Fruit fly (Drosophila melanogaster): ENCODE data around the gene CG15570.

The CG15570 gene

dm6 chrX:4217870-4218269, at the start of gene CG15570:
Gene CG15570, plus strand, starts transcription at chrX:4218170.
- TF ChIP-seq h (optimal IDR thresholded peaks at IDR 0.05) (no peak), psq (optimal IDR thresholded peaks at IDR 0.05) (no peak)

dm6 chrX:4170492-4170891, 47.5 kb upstream of the CG15570 start:
- TF ChIP-seq insv (optimal IDR thresholded peaks at IDR 0.05) (no peak), Sin3A (optimal IDR thresholded peaks at IDR 0.05) (no peak), psq (optimal IDR thresholded peaks at IDR 0.05) (no peak), ttk (optimal IDR thresholded peaks at IDR 0.05) (no peak), Myc (optimal IDR thresholded peaks at IDR 0.05) (no peak), h (optimal IDR thresholded peaks at IDR 0.05) (no peak)

DNA sequence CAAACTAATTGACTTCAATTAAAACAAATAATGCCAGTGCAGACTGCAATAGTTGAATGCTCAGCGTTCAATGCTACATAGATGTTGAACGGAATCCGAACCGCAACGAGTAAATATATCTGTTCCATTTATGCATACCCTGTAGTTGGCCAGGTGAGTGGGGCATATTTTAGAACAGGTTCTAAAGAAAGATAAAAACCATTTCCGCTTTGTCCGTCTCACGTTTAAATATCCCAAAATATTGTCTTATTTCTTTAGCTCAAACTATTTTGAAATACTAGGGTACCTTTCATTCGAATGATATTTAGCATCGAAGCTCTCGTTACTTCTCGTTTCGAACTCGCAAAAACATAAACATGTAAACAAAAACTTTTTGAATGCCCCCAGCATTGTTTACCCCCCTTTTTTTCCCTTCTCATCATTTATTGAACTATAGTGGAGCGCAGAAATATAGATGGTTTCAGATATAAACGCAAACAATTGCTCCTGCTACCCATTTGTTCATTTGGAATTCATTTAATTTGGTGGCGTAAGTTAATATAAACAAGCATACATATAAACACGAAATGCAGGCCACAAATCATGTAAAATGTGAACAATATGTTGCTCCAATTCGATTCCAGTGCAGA, 45.7 kb upstream of the CG15570 start:
- no peak for TF ChIP-seq ttk (optimal IDR thresholded peaks at IDR 0.05)

DNA sequence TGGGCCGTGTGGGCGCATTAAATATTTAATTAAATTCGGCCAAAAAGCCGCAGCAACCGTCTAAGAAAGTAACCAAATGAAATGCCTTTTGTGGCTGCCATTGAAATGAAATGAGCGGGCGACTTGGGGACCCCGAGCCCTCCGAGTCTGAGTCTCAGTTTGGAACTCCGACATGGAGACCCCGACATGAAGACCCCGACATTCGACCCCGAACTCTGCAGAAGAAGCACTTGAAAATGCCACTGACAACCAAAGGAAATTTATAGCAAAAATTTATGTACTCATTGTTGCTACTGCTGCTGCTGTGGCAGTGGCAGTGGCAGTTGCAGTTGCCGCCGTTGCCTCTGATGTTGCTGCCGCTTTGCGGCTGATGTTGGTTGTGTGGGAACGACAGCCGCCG, 44.6 kb upstream of the CG15570 start:
- TF ChIP-seq Sin3A (optimal IDR thresholded peaks at IDR 0.05) (no peak), psq (optimal IDR thresholded peaks at IDR 0.05) (no peak), Myc (optimal IDR thresholded peaks at IDR 0.05) (no peak), ttk (optimal IDR thresholded peaks at IDR 0.05) (no peak)

DNA sequence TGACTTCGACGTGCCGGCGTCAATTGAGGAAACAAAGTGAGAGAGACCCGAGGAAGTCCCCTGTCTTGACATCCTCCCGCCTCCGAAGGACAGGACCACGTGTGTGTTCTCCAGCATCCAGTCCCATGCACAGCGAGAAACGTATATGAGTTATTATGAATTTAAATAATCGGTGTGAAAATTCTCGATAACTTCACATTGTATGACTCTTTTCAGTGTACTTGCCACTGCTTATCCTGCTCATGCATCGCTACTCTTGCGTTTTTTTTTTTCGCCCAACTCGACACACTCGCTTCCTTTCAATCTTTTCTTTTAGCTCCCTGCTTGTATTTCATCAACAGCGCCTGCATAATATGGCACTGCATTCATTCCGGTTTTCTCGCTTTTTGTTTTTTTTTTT, 42.2 kb upstream of the CG15570 start:
- TF ChIP-seq Myc (optimal IDR thresholded peaks at IDR 0.05) (no peak), insv (optimal IDR thresholded peaks at IDR 0.05) (no peak), psq (optimal IDR thresholded peaks at IDR 0.05) (no peak), ttk (optimal IDR thresholded peaks at IDR 0.05) (no peak), h (optimal IDR thresholded peaks at IDR 0.05) (no peak), Sin3A (optimal IDR thresholded peaks at IDR 0.05) (no peak)

DNA sequence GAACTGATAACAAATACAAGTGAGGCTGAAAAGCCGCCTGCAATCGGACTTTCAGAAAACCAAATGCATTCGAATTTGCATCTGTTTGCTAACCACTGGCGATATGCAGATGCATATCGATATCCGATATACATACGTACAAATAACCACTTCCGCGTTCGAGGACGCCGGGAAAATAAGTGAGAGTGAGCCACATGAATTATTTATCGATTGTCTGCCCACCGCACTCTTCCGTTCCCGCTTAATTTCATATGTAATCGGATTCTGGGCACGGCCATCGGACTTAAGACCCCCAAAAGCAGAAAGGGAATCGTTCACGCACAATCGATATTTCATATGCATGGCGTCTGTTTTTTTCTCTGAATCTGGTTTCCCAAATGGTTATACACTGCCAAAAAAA, 40.2 kb upstream of the CG15570 start:
- TF ChIP-seq psq (optimal IDR thresholded peaks at IDR 0.05) (no peak), Myc (optimal IDR thresholded peaks at IDR 0.05) (no peak), Sin3A (optimal IDR thresholded peaks at IDR 0.05) (no peak), h (optimal IDR thresholded peaks at IDR 0.05) (no peak), ttk (optimal IDR thresholded peaks at IDR 0.05) (no peak), insv (optimal IDR thresholded peaks at IDR 0.05) (no peak)

DNA sequence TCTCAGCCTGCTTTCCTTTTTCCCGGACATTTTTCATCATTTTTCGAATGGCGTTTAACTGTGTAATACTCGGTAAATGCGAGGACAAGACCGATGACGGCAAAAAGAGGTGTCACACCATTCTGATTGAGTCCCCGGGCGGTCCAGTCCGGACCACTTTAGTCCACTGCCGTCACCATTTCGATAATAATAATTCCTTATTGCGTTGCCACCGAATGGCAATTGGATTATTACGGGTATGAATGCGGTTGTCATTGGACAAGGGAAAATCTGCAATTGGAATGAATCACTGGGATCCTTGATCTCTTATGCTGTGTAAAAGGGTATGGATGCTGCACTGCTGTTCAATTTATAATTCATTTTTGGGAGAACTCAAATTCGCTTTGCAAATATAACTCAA, 39.2 kb upstream of the CG15570 start:
- TF ChIP-seq Sin3A (optimal IDR thresholded peaks at IDR 0.05): no peak
- no peak for TF ChIP-seq h (optimal IDR thresholded peaks at IDR 0.05)
- TF ChIP-seq insv (optimal IDR thresholded peaks at IDR 0.05): no peak
- no peak for TF ChIP-seq psq (optimal IDR thresholded peaks at IDR 0.05)
- TF ChIP-seq Myc (optimal IDR thresholded peaks at IDR 0.05): no peak
- no peak for TF ChIP-seq ttk (optimal IDR thresholded peaks at IDR 0.05)

DNA sequence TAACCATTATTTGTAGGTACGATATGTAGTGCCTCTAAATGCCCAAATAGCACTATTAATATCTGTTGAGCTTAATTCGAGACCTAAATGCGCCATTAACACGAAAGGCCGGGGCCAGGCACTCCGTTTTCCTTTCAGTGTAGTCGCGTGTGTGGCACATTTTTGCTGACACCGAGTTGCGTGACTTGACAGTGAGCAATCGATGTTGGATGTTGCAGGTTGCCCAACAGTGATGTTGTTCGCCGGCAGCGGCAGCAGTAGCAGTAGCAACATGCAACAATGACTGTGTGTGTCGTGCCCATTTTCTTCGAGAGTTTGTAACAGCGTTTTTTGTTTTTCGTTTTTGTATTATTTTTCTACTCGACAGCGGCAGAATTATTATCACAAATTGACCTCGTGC, 32.6 kb upstream of the CG15570 start:
- TF ChIP-seq ttk (optimal IDR thresholded peaks at IDR 0.05) (no peak), psq (optimal IDR thresholded peaks at IDR 0.05) (no peak), Sin3A (optimal IDR thresholded peaks at IDR 0.05) (no peak), h (optimal IDR thresholded peaks at IDR 0.05) (no peak), insv (optimal IDR thresholded peaks at IDR 0.05) (no peak), Myc (optimal IDR thresholded peaks at IDR 0.05) (no peak)

dm6 chrX:4186737-4187136, 31.2 kb upstream of the CG15570 start:
- no peak for TF ChIP-seq Myc (optimal IDR thresholded peaks at IDR 0.05)
- TF ChIP-seq Sin3A (optimal IDR thresholded peaks at IDR 0.05): no peak
- no peak for TF ChIP-seq h (optimal IDR thresholded peaks at IDR 0.05)
- TF ChIP-seq ttk (optimal IDR thresholded peaks at IDR 0.05): no peak
- no peak for TF ChIP-seq insv (optimal IDR thresholded peaks at IDR 0.05)
- no peak for TF ChIP-seq psq (optimal IDR thresholded peaks at IDR 0.05)

dm6 chrX:4197463-4197862, 20.5 kb upstream of the CG15570 start:
- TF ChIP-seq ttk (optimal IDR thresholded peaks at IDR 0.05) (no peak), Myc (optimal IDR thresholded peaks at IDR 0.05) (no peak), psq (optimal IDR thresholded peaks at IDR 0.05) (no peak), insv (optimal IDR thresholded peaks at IDR 0.05) (no peak), Sin3A (optimal IDR thresholded peaks at IDR 0.05) (no peak), h (optimal IDR thresholded peaks at IDR 0.05) (no peak)

dm6 chrX:4198769-4199168, 19.2 kb upstream of the CG15570 start:
- TF ChIP-seq psq (optimal IDR thresholded peaks at IDR 0.05): no peak
- no peak for TF ChIP-seq h (optimal IDR thresholded peaks at IDR 0.05)

dm6 chrX:4200612-4201011, 17.4 kb upstream of the CG15570 start:
- no peak for TF ChIP-seq ttk (optimal IDR thresholded peaks at IDR 0.05)
- no peak for TF ChIP-seq insv (optimal IDR thresholded peaks at IDR 0.05)
- no peak for TF ChIP-seq h (optimal IDR thresholded peaks at IDR 0.05)
- TF ChIP-seq Sin3A (optimal IDR thresholded peaks at IDR 0.05): no peak
- no peak for TF ChIP-seq Myc (optimal IDR thresholded peaks at IDR 0.05)
- no peak for TF ChIP-seq psq (optimal IDR thresholded peaks at IDR 0.05)

DNA sequence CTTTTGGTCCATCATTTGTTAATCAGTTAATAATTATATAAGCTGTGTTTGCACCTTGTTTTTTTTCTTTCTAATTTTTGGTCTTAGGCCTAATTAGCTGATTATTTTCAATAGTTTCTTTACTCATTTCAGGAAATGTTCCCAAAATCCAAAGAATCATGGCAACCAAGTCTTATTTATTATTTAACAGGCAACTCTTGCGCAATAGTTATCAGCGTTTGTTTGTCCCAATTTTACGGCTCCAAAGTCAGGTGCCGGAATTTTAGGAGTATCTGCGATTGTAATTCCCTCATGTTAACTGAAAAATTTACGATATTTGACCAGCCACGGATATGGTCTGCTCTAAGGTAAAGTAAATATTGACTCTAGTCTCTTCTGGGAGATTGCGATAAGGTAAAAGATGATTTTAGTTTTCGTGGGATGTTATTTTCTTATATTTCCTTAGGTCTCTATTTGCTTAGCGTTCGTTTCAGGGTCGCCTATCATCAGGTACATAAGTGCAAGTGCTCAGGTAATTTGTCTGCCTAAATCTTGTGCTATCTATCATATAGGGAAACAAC, 15.7 kb upstream of the CG15570 start:
- no peak for TF ChIP-seq Sin3A (optimal IDR thresholded peaks at IDR 0.05)
- TF ChIP-seq psq (optimal IDR thresholded peaks at IDR 0.05): no peak
- no peak for TF ChIP-seq Myc (optimal IDR thresholded peaks at IDR 0.05)
- no peak for TF ChIP-seq insv (optimal IDR thresholded peaks at IDR 0.05)
- TF ChIP-seq h (optimal IDR thresholded peaks at IDR 0.05): no peak
- TF ChIP-seq ttk (optimal IDR thresholded peaks at IDR 0.05): no peak
